Worm (Caenorhabditis elegans) whole organism, L3 larva: ENCODE results near the gene srh-194.

ENCODE experiments used
- ZK546.5 ChIP-seq: sonication (generic microtip); optimal IDR thresholded peaks from 2 replicates; lab custom pipeline; 2017; ENCODE audit warnings: missing biosample characterization, missing genetic modification characterization
- ceh-82 ChIP-seq: fragments of 150-350 bp; optimal IDR thresholded peaks from 2 replicates; lab custom pipeline; 2014; ENCODE audit warnings: missing biosample characterization, missing genetic modification characterization
- elt-1 ChIP-seq: fragments of 150-350 bp; optimal IDR thresholded peaks from 2 replicates; lab custom pipeline; 2014; ENCODE audit warnings: missing biosample characterization, missing genetic modification characterization
- jun-1 ChIP-seq: fragments of 150-350 bp; optimal IDR thresholded peaks from 2 replicates; lab custom pipeline; 2014; ENCODE audit warnings: missing biosample characterization, missing genetic modification reagents, missing genetic modification characterization
- nhr-11 ChIP-seq: fragments of 150-350 bp; optimal IDR thresholded peaks from 2 replicates; lab custom pipeline; 2014; ENCODE audit warnings: missing biosample characterization, missing genetic modification characterization
- nhr-76 ChIP-seq: fragments of 150-350 bp; sonication (generic microtip); optimal IDR thresholded peaks from 5 replicates; lab custom pipeline; 2014; ENCODE audit warnings: missing biosample characterization, missing genetic modification characterization

ce11 chrV:4298579-4298978, 5.3 kb upstream of the srh-194 start, which contains the start of gene ZC132.11:
- TF ChIP-seq ceh-82 (tag; lab: Kevin White, UChicago) (no peak), nhr-76 (no peak), jun-1 (tag; lab: Kevin White, UChicago) (no peak), ZK546.5 (tag; lab: Kevin White, UChicago) (no peak), nhr-11 (tag; lab: Kevin White, UChicago) (no peak), elt-1 (no peak)
